Worm (Caenorhabditis elegans) whole organism, L1 larva: ENCODE data around the gene cbp-2.

Experiments used
- aha-1 ChIP-seq: fragments of 150-350 bp; optimal IDR thresholded peaks from 2 replicates; lab custom pipeline; 2014; ENCODE audit warnings: missing biosample characterization, missing genetic modification characterization
- alr-1 ChIP-seq: fragments of 200-800 bp; sonication (Bioruptor generic); optimal IDR thresholded peaks from 2 replicates; lab custom pipeline; 2018; ENCODE audit warnings: borderline replicate concordance, mild to moderate bottlenecking, missing genetic modification characterization, missing compliant biosample characterization
- aly-2 ChIP-seq: fragments of 150-350 bp; optimal IDR thresholded peaks from 2 replicates; lab custom pipeline; 2014; ENCODE audit warnings: missing biosample characterization, missing genetic modification characterization
- blmp-1 ChIP-seq: fragments of 150-350 bp; optimal IDR thresholded peaks from 2 replicates; lab custom pipeline; 2014; ENCODE audit warnings: missing biosample characterization, missing genetic modification characterization
- ceh-88 ChIP-seq: fragments of 200-800 bp; sonication (Bioruptor generic); IDR thresholded peaks from 2 replicates; pipeline ENCODE4 v1.3.6; 2022; ENCODE audit warnings: missing genetic modification characterization, missing compliant biosample characterization
- dpl-1 ChIP-seq, 3 experiments: fragments of 150-350 bp in 2 of 3; sonication (generic microtip) in 1 of 3; optimal IDR thresholded peaks; 2 replicates each; lab custom pipeline; 2014 to 2017; ENCODE audit warnings: missing biosample characterization in 3 of 3, missing genetic modification characterization in 3 of 3, missing genetic modification reagents in 3 of 3
- efl-1 ChIP-seq, 4 experiments: fragments of 150-350 bp; optimal IDR thresholded peaks in 3 of 4; peaks in 1 of 4; 1 replicate in 1 of 4; 2 replicates in 3 of 4; lab custom pipeline; 2014; ENCODE audit warnings: missing biosample characterization in 2 of 4, missing genetic modification characterization in 2 of 4, missing genetic modification reagents in 2 of 4
- egl-13 ChIP-seq: sonication (generic microtip); optimal IDR thresholded peaks from 2 replicates; lab custom pipeline; 2016; ENCODE audit warnings: missing genotype, missing genetic modification reagents, missing genetic modification characterization, missing compliant biosample characterization
- elt-2 ChIP-seq: sonication (generic microtip); optimal IDR thresholded peaks from 2 replicates; lab custom pipeline; 2016; ENCODE audit warnings: missing genetic modification characterization, mild to moderate bottlenecking, inconsistent platforms, missing compliant biosample characterization, missing genetic modification reagents
- elt-3 ChIP-seq, 6 experiments: fragments of 150-350 bp in 1 of 6; sonication (generic microtip); optimal IDR thresholded peaks; 2 replicates each; lab custom pipeline; 2017 to 2018; ENCODE audit warnings: missing biosample characterization in 6 of 6, missing genetic modification characterization in 6 of 6, inconsistent platforms in 1 of 6
- fkh-10 ChIP-seq: sonication (generic microtip); optimal IDR thresholded peaks from 2 replicates; lab custom pipeline; 2017; ENCODE audit warnings: missing biosample characterization, missing genetic modification reagents, missing genetic modification characterization
- fkh-4 ChIP-seq: sonication (generic microtip); optimal IDR thresholded peaks from 2 replicates; lab custom pipeline; 2016; ENCODE audit warnings: missing compliant biosample characterization, missing genetic modification characterization, borderline replicate concordance
- hlh-17 ChIP-seq: fragments of 200-800 bp; sonication (Bioruptor generic); optimal IDR thresholded peaks from 2 replicates; lab custom pipeline; 2018; ENCODE audit warnings: missing genetic modification characterization, mild to moderate bottlenecking, missing compliant biosample characterization, moderate library complexity, borderline replicate concordance
- hlh-4 ChIP-seq: sonication (generic microtip); optimal IDR thresholded peaks from 2 replicates; lab custom pipeline; 2016; ENCODE audit warnings: mild to moderate bottlenecking, missing genetic modification characterization, missing compliant biosample characterization
- hpl-2 ChIP-seq: fragments of 150-350 bp; optimal IDR thresholded peaks from 2 replicates; lab custom pipeline; 2014; ENCODE audit warnings: missing biosample characterization, missing genetic modification reagents, missing genetic modification characterization
- irx-1 ChIP-seq: sonication (generic microtip); optimal IDR thresholded peaks from 2 replicates; lab custom pipeline; 2016; ENCODE audit warnings: missing genetic modification characterization, missing compliant biosample characterization
- jun-1 ChIP-seq: fragments of 150-350 bp; optimal IDR thresholded peaks from 2 replicates; lab custom pipeline; 2014; ENCODE audit warnings: missing biosample characterization, missing genetic modification reagents, missing genetic modification characterization
- lin-14 ChIP-seq: fragments of 200-800 bp; sonication (Bioruptor generic); optimal IDR thresholded peaks from 2 replicates; lab custom pipeline; 2018; ENCODE audit warnings: mild to moderate bottlenecking, missing genetic modification characterization, moderate library complexity, missing compliant biosample characterization
- lin-15B ChIP-seq: fragments of 150-350 bp; sonication (generic microtip); optimal IDR thresholded peaks from 3 replicates; lab custom pipeline; 2014; ENCODE audit warnings: missing biosample characterization, missing genetic modification characterization
- lin-35 ChIP-seq, 2 experiments: fragments of 150-350 bp; optimal IDR thresholded peaks; 2 replicates each; lab custom pipeline; 2014; ENCODE audit warnings: missing biosample characterization in 2 of 2, missing genetic modification characterization in 2 of 2, missing genetic modification reagents in 2 of 2
- lir-3 ChIP-seq: sonication (generic microtip); optimal IDR thresholded peaks from 2 replicates; lab custom pipeline; 2016; ENCODE audit warnings: mild to moderate bottlenecking, missing genetic modification characterization, moderate library complexity, missing compliant biosample characterization; ENCODE audit not compliant: poor library complexity
- lsy-2 ChIP-seq, 2 experiments: fragments of 150-350 bp; optimal IDR thresholded peaks; 2 replicates each; lab custom pipeline; 2014; ENCODE audit warnings: missing biosample characterization in 2 of 2, missing genetic modification characterization in 2 of 2
- mef-2 ChIP-seq: fragments of 150-350 bp; optimal IDR thresholded peaks from 2 replicates; lab custom pipeline; 2014; ENCODE audit warnings: missing biosample characterization, missing genetic modification characterization
- nhr-12 ChIP-seq: sonication (generic microtip); optimal IDR thresholded peaks from 2 replicates; lab custom pipeline; 2017; ENCODE audit warnings: missing biosample characterization, missing genetic modification characterization
- nhr-71 ChIP-seq: sonication (generic microtip); optimal IDR thresholded peaks from 2 replicates; lab custom pipeline; 2016; ENCODE audit warnings: mild to moderate bottlenecking, missing genetic modification characterization, moderate library complexity, missing compliant biosample characterization
- nhr-84 ChIP-seq: sonication (generic microtip); optimal IDR thresholded peaks from 2 replicates; lab custom pipeline; 2017; ENCODE audit warnings: missing biosample characterization, missing genetic modification characterization
- pag-3 ChIP-seq: sonication (generic microtip); optimal IDR thresholded peaks from 2 replicates; lab custom pipeline; 2017; ENCODE audit warnings: missing genetic modification characterization, mild to moderate bottlenecking, missing compliant biosample characterization, antibody characterized with exemption, borderline replicate concordance; ENCODE audit not compliant: insufficient read depth
- pax-3 ChIP-seq: fragments of 200-800 bp; sonication (Bioruptor generic); optimal IDR thresholded peaks from 2 replicates; lab custom pipeline; 2018; ENCODE audit warnings: mild to moderate bottlenecking, missing genetic modification characterization, moderate library complexity, missing compliant biosample characterization
- pqm-1 ChIP-seq: sonication (generic microtip); optimal IDR thresholded peaks from 3 replicates; lab custom pipeline; 2017; ENCODE audit warnings: missing biosample characterization, missing genetic modification characterization
- skn-1 ChIP-seq: fragments of 150-350 bp; optimal IDR thresholded peaks from 2 replicates; lab custom pipeline; 2014; ENCODE audit warnings: missing biosample characterization, missing genetic modification characterization
- snu-23 ChIP-seq: sonication (generic microtip); optimal IDR thresholded peaks from 2 replicates; lab custom pipeline; 2016; ENCODE audit warnings: missing genetic modification characterization, missing compliant biosample characterization
- sptf-1 ChIP-seq: fragments of 150-350 bp; optimal IDR thresholded peaks from 2 replicates; lab custom pipeline; 2014; ENCODE audit warnings: missing biosample characterization, missing genetic modification characterization
- unc-86 ChIP-seq: sonication (generic microtip); optimal IDR thresholded peaks from 2 replicates; lab custom pipeline; 2016; ENCODE audit warnings: missing genetic modification characterization, missing compliant biosample characterization
- xbp-1 ChIP-seq: sonication (generic microtip); optimal IDR thresholded peaks from 2 replicates; lab custom pipeline; 2016; ENCODE audit warnings: missing genetic modification characterization, missing compliant biosample characterization

Gene cbp-2

DNA sequence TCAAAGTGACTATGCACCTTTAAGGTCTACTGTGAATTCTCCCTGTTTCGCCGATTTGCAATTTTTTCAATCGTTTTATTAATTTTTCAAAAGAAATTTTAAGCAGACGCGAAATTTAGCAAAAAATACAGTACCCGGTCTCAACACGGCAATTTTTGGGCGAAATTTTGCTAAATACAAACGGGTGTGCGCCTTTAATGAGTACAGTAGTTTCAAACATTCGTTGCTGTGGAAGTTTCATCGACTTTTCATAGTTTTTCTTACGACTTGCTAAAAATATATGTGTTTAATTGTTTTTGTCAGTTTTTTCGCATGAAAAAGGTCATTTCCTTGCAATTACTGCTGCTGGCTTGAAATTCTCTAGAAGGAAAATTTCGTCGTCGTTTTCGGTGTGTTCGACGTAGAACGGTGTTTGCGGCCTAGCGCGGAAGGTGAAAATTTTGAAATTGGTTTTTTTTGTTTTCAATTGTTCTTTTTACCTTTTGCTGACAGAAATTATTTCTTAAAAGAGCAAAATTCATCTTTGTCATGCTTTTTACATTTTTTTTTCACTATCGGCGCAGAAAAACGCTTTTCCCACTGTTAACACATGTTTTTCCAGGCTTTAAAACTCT, 23.9 kb downstream of the cbp-2 start, which contains the start of gene K03H1.7 (continued):
- no peak for TF ChIP-seq aha-1 (tag; lab: Kevin White, UChicago)
- TF ChIP-seq sptf-1 (tag; lab: Kevin White, UChicago): no peak
- TF ChIP-seq hpl-2 (GFP tag; lab: Kevin White, UChicago): no peak
- no peak for TF ChIP-seq lsy-2 (tag; optimal IDR thresholded peaks at IDR 0.05; lab: Kevin White, UChicago)
- TF ChIP-seq fkh-4 (tag; lab: Kevin White, UChicago): no peak
- TF ChIP-seq lin-15B (tag; lab: Kevin White, UChicago): peak; percentile 63
- no peak for TF ChIP-seq lir-3
- no peak for TF ChIP-seq jun-1
- TF ChIP-seq efl-1 (optimal IDR thresholded peaks at IDR 0.05; lab: Kevin White, UChicago): peak; percentile 64 to 69
- peak; percentile 81 to 97 for TF ChIP-seq efl-1 (GFP tag; optimal IDR thresholded peaks at IDR 0.05 in 1 of 2; lab: Kevin White, UChicago)
- no peak for TF ChIP-seq hlh-17

DNA sequence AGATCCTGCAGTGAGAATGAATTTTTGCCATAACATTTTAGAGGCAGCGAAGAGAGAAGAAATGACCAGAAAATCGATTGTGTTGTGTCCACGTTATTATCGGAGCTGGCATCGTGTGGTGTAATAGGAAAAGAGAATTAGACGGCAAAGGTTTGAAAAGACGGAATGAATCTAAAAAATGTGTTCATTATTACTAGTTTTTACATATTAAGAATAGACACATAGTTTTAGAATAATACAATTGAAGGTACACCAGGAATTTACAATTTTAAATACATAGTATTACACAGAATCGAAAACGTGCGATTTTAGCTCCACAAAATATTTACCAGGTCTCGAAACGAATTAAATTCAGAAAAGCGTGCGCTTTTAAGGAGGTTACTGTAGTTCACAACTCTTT, 27.3 kb downstream of the cbp-2 start, which contains the start of gene K03H1.13:
Gene K03H1.13 (minus strand): TSS at position 101 of the 400 bp plus-strand sequence.
- TF ChIP-seq ceh-88 (GFP tag; lab: Robert Waterston, UW) (no peak), efl-1 (optimal IDR thresholded peaks at IDR 0.05; lab: Kevin White, UChicago) (no peak), efl-1 (GFP tag; optimal IDR thresholded peaks at IDR 0.05 in 1 of 2; lab: Kevin White, UChicago) (peak in 1 of 2 experiments; percentile 30), dpl-1 (GFP tag; optimal IDR thresholded peaks at IDR 0.05; lab: Kevin White, UChicago) (no peak), irx-1 (no peak), aly-2 (no peak)

DNA sequence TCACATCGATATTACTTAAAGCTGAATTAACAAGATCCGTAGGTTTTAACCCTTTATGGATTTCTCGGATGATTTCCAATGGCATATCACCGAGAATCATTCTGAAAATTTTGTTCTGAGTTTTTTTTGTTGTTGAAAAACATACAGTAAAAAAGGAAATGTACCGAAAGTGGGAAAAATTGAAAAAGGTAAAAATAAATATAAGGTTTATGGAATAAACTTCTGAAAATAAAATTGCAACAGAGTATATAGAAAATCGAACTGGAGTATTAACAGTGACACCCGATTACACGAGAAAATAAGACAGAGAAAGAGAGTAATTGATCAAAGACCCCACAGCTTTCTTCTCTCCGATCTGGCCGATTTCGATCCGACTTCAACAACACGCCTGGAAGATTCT, 28.9 kb downstream of the cbp-2 start, which contains the start of gene K03H1.11:
Gene K03H1.11 (minus strand): TSS at position 101 of the 400 bp plus-strand sequence.
- TF ChIP-seq pqm-1 (tag; lab: Kevin White, UChicago): no peak
- no peak for TF ChIP-seq unc-86 (tag; lab: Kevin White, UChicago)
- TF ChIP-seq fkh-10 (GFP tag; lab: Kevin White, UChicago): no peak
- no peak for TF ChIP-seq elt-2 (tag; lab: Kevin White, UChicago)
- TF ChIP-seq lsy-2 (tag; optimal IDR thresholded peaks at IDR 0.05; lab: Kevin White, UChicago): no peak
- no peak for TF ChIP-seq pax-3
- no peak for TF ChIP-seq elt-3 (tag; optimal IDR thresholded peaks at IDR 0.05; lab: Kevin White, UChicago)
- TF ChIP-seq efl-1 (optimal IDR thresholded peaks at IDR 0.05; lab: Kevin White, UChicago): no peak
- TF ChIP-seq efl-1 (GFP tag; optimal IDR thresholded peaks at IDR 0.05 in 1 of 2; lab: Kevin White, UChicago): no peak
- no peak for TF ChIP-seq nhr-12 (tag; lab: Kevin White, UChicago)
- no peak for TF ChIP-seq egl-13
- TF ChIP-seq nhr-71 (tag; lab: Kevin White, UChicago): no peak
- TF ChIP-seq lin-35 (GFP tag; optimal IDR thresholded peaks at IDR 0.05; lab: Kevin White, UChicago): no peak
- TF ChIP-seq xbp-1: no peak

DNA sequence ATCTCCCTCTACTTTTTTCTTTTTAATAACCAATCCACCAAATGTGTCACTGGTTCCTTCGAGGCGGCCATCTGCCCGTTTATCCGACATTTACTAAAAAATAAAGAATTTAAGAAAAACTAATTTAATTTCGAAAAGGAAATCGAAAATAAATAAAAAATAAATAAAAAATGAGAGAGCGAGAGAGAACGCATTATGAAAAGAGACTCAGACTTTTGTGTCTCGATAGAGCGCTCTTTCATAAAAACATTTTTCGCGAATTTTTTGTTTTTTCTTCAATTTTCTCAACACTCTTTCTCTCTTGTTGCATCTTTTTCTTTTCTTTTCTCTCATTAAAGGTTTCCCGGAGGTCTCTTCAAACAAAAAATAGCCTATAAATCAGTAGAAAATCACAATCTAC, 33.1 kb downstream of the cbp-2 start, which contains the start of gene mog-1:
Gene mog-1 (minus strand): TSS at position 93 of the 400 bp plus-strand sequence.
- TF ChIP-seq lin-35 (GFP tag; optimal IDR thresholded peaks at IDR 0.05; lab: Kevin White, UChicago) (peak in 1 of 2 experiments; percentile 16), fkh-10 (GFP tag; lab: Kevin White, UChicago) (no peak), dpl-1 (GFP tag; optimal IDR thresholded peaks at IDR 0.05; lab: Kevin White, UChicago) (peak in 1 of 3 experiments; percentile 50), lin-14 (GFP tag; lab: Kevin White, UChicago) (peak; percentile 30), mef-2 (tag; lab: Kevin White, UChicago) (no peak), blmp-1 (peak; percentile 2), snu-23 (GFP tag; lab: Kevin White, UChicago) (peak; percentile 17), hlh-4 (no peak), nhr-84 (tag; lab: Kevin White, UChicago) (no peak), lsy-2 (tag; optimal IDR thresholded peaks at IDR 0.05; lab: Kevin White, UChicago) (peak in 1 of 2 experiments; percentile 64), pag-3 (tag; lab: Kevin White, UChicago) (no peak), alr-1 (tag; lab: Kevin White, UChicago) (no peak), skn-1 (tag; lab: Kevin White, UChicago) (peak; percentile 18), elt-3 (tag; optimal IDR thresholded peaks at IDR 0.05; lab: Kevin White, UChicago) (no peak), efl-1 (optimal IDR thresholded peaks at IDR 0.05; lab: Kevin White, UChicago) (peak; percentile 7 to 19), efl-1 (GFP tag; optimal IDR thresholded peaks at IDR 0.05 in 1 of 2; lab: Kevin White, UChicago) (peak; percentile 43 to 51)
